Fruit fly (Drosophila melanogaster) whole organism, adult: ENCODE measurements around the gene CG15514.

Experiments
- CG11617 ChIP-seq: fragments of 200-800 bp; sonication (Bioruptor generic); optimal IDR thresholded peaks from 2 replicates; lab custom pipeline; 2017; ENCODE audit warnings: mild to moderate bottlenecking, missing biosample characterization, missing genetic modification reagents, missing genetic modification characterization
- CG12768 ChIP-seq: fragments of 200-800 bp; sonication (Bioruptor generic); optimal IDR thresholded peaks from 2 replicates; lab custom pipeline; 2017; ENCODE audit warnings: missing biosample characterization, missing genetic modification characterization, mild to moderate bottlenecking, moderate library complexity, missing genetic modification reagents
- CG14711 ChIP-seq: fragments of 200-800 bp; sonication (Bioruptor generic); optimal IDR thresholded peaks from 2 replicates; lab custom pipeline; 2018; ENCODE audit warnings: missing biosample characterization, mild to moderate bottlenecking, missing genetic modification characterization, moderate library complexity
- CG1620 ChIP-seq: fragments of 200-800 bp; sonication (Bioruptor generic); optimal IDR thresholded peaks from 2 replicates; lab custom pipeline; 2016; ENCODE audit warnings: missing biosample characterization, missing genetic modification characterization
- CG33017 ChIP-seq: fragments of 200-800 bp; sonication (Bioruptor generic); optimal IDR thresholded peaks from 2 replicates; lab custom pipeline; 2018; ENCODE audit warnings: missing biosample characterization, mild to moderate bottlenecking, missing genetic modification characterization, moderate library complexity
- CG5204 ChIP-seq: fragments of 200-800 bp; sonication (Bioruptor generic); optimal IDR thresholded peaks from 2 replicates; lab custom pipeline; 2016; ENCODE audit warnings: missing biosample characterization, missing genetic modification characterization
- CG7045 ChIP-seq: fragments of 200-800 bp; sonication (Bioruptor generic); optimal IDR thresholded peaks from 2 replicates; lab custom pipeline; 2017; ENCODE audit warnings: missing biosample characterization, mild to moderate bottlenecking, missing genetic modification characterization
- CG7101 ChIP-seq: fragments of 200-800 bp; sonication (Bioruptor generic); optimal IDR thresholded peaks from 2 replicates; lab custom pipeline; 2018; ENCODE audit warnings: missing biosample characterization, mild to moderate bottlenecking, missing genetic modification characterization, moderate library complexity
- Clk ChIP-seq: fragments of 200-800 bp; sonication (Bioruptor generic); optimal IDR thresholded peaks from 2 replicates; lab custom pipeline; 2017; ENCODE audit warnings: missing biosample characterization, missing genetic modification characterization
- Crg-1 ChIP-seq: fragments of 200-800 bp; sonication (Bioruptor generic); optimal IDR thresholded peaks from 2 replicates; lab custom pipeline; 2016; ENCODE audit warnings: missing biosample characterization, missing genetic modification characterization
- Hr96 ChIP-seq: fragments of 200-800 bp; sonication (Bioruptor generic); optimal IDR thresholded peaks from 2 replicates; lab custom pipeline; 2016; ENCODE audit warnings: missing biosample characterization, missing genetic modification characterization
- Mnt ChIP-seq: fragments of 200-800 bp; sonication (Bioruptor generic); optimal IDR thresholded peaks from 2 replicates; lab custom pipeline; 2016; ENCODE audit warnings: missing biosample characterization, mild to moderate bottlenecking, missing genetic modification characterization
- bab1 ChIP-seq: fragments of 200-800 bp; sonication (Bioruptor generic); optimal IDR thresholded peaks from 3 replicates; lab custom pipeline; 2019; ENCODE audit warnings: missing biosample characterization, mild to moderate bottlenecking, missing genetic modification characterization, moderate library complexity
- cic ChIP-seq: fragments of 200-800 bp; sonication (Bioruptor generic); optimal IDR thresholded peaks from 2 replicates; lab custom pipeline; 2017; ENCODE audit warnings: missing biosample characterization, mild to moderate bottlenecking, missing genetic modification characterization, moderate library complexity
- cnc ChIP-seq, 2 experiments: fragments of >200 bp; optimal IDR thresholded peaks; 2 replicates each; lab custom pipeline; 2017
- kay ChIP-seq: fragments of 200-800 bp; sonication (Bioruptor generic); peaks from one replicate; lab custom pipeline; 2016; ENCODE audit warnings: missing biosample characterization, missing genetic modification characterization, borderline replicate concordance
- ovo ChIP-seq: fragments of 200-800 bp; sonication (Bioruptor generic); optimal IDR thresholded peaks from 2 replicates; lab custom pipeline; 2016; ENCODE audit warnings: missing biosample characterization, missing genetic modification characterization
- pad ChIP-seq: fragments of 200-800 bp; sonication (Bioruptor generic); optimal IDR thresholded peaks from 3 replicates; lab custom pipeline; 2017; ENCODE audit warnings: missing biosample characterization, missing genetic modification characterization, mild to moderate bottlenecking, moderate library complexity, missing genetic modification reagents
- tj ChIP-seq: fragments of 200-800 bp; sonication (Bioruptor generic); optimal IDR thresholded peaks from 3 replicates; lab custom pipeline; 2017; ENCODE audit warnings: missing biosample characterization, mild to moderate bottlenecking, missing genetic modification characterization, moderate library complexity
- toe ChIP-seq: fragments of 200-800 bp; sonication (Bioruptor generic); optimal IDR thresholded peaks from 2 replicates; lab custom pipeline; 2016; ENCODE audit warnings: missing biosample characterization, missing genetic modification characterization

Gene CG15514

DNA sequence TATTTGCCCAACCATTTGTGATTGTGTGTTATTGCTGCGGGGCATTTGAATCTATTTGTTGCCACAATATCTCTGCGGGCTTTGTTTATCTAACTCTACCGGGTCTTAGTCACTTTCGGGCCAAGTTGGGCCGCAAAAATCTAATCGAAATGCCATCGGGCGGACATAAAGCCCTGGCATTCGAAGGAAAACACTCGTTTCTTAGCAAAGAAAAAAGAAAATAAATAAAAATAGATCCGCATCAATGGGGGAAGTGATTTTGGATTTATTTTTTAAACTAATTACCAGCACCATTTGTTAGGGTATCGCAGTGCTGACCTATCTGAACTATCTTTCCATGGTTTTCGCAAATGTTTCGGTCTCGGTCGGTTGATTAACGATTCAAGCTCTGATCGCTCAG, 37.3 kb upstream of the CG15514 start:
- TF ChIP-seq CG11617 (GFP tag; lab: Kevin White, UChicago) (no peak), CG5204 (GFP tag; lab: Kevin White, UChicago) (no peak), kay (GFP tag; lab: Kevin White, UChicago) (no peak), pad (GFP tag; lab: Kevin White, UChicago) (no peak), CG33017 (tag; lab: Kevin White, UChicago) (no peak), cic (GFP tag; lab: Kevin White, UChicago) (no peak), CG1620 (GFP tag; lab: Kevin White, UChicago) (no peak), Crg-1 (GFP tag; lab: Kevin White, UChicago) (no peak), Mnt (GFP tag; lab: Kevin White, UChicago) (no peak), bab1 (GFP tag; lab: Kevin White, UChicago) (no peak), ovo (GFP tag; lab: Kevin White, UChicago) (no peak), tj (no peak), toe (GFP tag; lab: Kevin White, UChicago) (no peak), Hr96 (GFP tag; lab: Kevin White, UChicago) (no peak), CG7101 (tag; lab: Kevin White, UChicago) (no peak), CG14711 (tag; lab: Kevin White, UChicago) (no peak), CG7045 (no peak), Clk (GFP tag; lab: Kevin White, UChicago) (no peak), CG12768 (GFP tag; lab: Kevin White, UChicago) (no peak)

DNA sequence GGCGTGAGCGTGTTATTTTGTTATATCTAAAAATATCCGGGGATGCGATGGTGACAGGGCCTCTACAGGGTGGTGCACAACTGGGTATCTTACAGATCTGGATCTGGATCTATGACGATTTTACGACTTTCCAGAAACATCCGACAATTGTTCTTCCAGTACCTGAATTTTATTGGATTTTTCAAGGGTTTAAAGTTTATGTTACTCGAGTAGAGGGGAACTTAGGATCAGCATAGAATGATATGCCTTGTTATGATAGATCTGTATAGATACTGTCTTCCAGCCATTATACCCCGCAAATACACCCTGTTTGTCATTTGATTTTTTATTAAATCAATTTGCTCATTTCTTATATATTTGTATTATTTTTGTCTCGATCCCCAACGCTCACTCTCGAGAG, 33.1 kb upstream of the CG15514 start:
- TF ChIP-seq toe (GFP tag; lab: Kevin White, UChicago) (peak; percentile 3), CG1620 (GFP tag; lab: Kevin White, UChicago) (no peak), CG33017 (tag; lab: Kevin White, UChicago) (peak; percentile 2), CG12768 (GFP tag; lab: Kevin White, UChicago) (no peak), CG5204 (GFP tag; lab: Kevin White, UChicago) (peak; percentile 16), CG14711 (tag; lab: Kevin White, UChicago) (peak; percentile 13), CG7045 (no peak)

DNA sequence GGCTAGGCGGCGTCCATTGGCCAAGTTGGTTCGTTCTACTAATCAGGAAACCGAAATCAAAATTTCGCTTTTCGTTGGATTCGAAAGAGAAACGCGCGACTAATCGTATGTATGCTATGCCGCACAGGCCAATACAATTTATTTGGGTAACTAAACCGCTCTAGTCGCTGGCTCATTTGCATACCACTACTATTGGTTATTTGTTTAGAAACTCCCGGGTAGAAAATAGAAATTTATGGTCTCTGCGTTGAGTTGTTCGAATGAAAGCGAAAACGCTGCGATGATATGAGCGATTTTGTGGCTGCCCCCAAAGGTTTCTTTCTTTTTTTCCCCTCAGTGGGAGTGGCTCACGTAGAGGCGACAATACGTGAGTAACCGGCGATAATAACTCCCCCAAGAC, 31.7 kb upstream of the CG15514 start:
- TF ChIP-seq CG14711 (tag; lab: Kevin White, UChicago) (no peak), CG5204 (GFP tag; lab: Kevin White, UChicago) (no peak), Hr96 (GFP tag; lab: Kevin White, UChicago) (no peak), cic (GFP tag; lab: Kevin White, UChicago) (no peak), kay (GFP tag; lab: Kevin White, UChicago) (no peak), pad (GFP tag; lab: Kevin White, UChicago) (no peak), CG7045 (no peak)

DNA sequence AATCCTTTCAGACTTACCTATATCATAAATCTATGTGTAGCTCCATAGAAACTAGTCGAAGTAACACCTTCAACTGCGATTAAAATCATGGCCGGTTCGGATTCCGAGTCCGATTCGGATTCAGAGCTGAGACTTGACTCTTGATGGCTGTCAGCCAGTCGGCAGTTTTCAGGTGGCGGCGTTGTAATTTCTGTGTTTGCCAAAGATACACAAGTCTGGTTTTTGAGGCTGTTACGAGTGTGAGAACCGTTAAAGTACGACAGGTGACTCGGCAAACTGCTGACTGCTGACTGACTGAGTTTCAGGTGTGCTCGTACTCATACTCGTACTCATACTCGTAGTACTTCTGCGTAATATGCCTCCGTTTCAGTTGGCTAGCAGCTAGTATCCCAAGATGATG, 29.9 kb upstream of the CG15514 start:
- TF ChIP-seq ovo (GFP tag; lab: Kevin White, UChicago) (no peak), tj (peak; percentile 32), cnc (optimal IDR thresholded peaks at IDR 0.05; lab: Kevin White, UChicago) (no peak)

DNA sequence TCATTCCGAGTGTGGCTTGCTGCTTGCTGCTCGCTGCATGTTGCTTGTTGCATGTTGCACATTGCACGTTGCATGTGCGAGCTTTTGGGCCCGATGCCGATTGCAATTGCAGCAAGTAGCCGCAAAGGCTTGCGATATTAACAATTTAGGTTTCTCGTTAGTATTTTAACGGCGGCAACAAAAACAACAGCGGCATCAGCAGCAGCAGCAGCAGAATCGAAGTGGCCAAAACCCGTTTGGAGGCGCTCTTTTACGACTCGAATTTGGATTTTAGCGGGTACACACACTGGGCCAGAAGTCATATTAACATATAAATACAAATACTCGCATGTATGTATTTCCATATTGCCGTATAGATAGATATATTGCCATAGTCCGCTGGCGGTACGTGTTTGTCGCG, 19.0 kb upstream of the CG15514 start:
- TF ChIP-seq ovo (GFP tag; lab: Kevin White, UChicago), result no peak
- no peak for TF ChIP-seq cic (GFP tag; lab: Kevin White, UChicago)
- no peak for TF ChIP-seq pad (GFP tag; lab: Kevin White, UChicago)
- TF ChIP-seq kay (GFP tag; lab: Kevin White, UChicago), result no peak
- no peak for TF ChIP-seq Hr96 (GFP tag; lab: Kevin White, UChicago)
- TF ChIP-seq CG33017 (tag; lab: Kevin White, UChicago), result no peak
- TF ChIP-seq CG7045, result no peak
- no peak for TF ChIP-seq CG7101 (tag; lab: Kevin White, UChicago)
- TF ChIP-seq CG12768 (GFP tag; lab: Kevin White, UChicago), result no peak
- no peak for TF ChIP-seq Clk (GFP tag; lab: Kevin White, UChicago)
- no peak for TF ChIP-seq CG11617 (GFP tag; lab: Kevin White, UChicago)
- TF ChIP-seq cnc (optimal IDR thresholded peaks at IDR 0.05; lab: Kevin White, UChicago), result no peak
- TF ChIP-seq toe (GFP tag; lab: Kevin White, UChicago), result no peak
- TF ChIP-seq CG5204 (GFP tag; lab: Kevin White, UChicago), result no peak
- TF ChIP-seq bab1 (GFP tag; lab: Kevin White, UChicago), result no peak
- TF ChIP-seq tj, result no peak
- no peak for TF ChIP-seq Mnt (GFP tag; lab: Kevin White, UChicago)
- no peak for TF ChIP-seq CG1620 (GFP tag; lab: Kevin White, UChicago)
- TF ChIP-seq CG14711 (tag; lab: Kevin White, UChicago), result no peak

DNA sequence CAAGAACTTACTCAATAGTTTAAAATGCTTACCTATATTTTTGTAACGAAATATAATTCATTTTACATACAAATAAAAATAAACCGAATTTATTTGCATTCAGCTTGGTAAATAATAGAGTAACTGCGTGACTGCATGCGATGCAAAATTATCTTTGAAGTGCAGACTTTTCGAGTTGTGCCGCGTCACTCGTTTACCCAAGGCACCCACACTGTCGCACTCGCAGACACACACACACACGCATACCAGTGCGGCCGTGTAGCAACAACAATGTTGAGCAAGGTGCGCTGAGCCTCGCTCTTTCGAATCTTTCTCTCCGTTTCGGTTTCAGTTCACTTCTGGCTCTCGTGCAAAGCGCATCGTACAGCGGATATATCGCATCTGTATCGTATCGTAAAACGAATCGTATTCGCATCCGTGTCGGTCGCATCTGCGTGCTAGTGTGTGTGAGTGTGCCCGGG, 15.5 kb upstream of the CG15514 start, which contains the start of gene CG31038:
TSS of gene CG31038 (plus strand) at position 327 of the 461 bp plus-strand sequence.
- TF ChIP-seq toe (GFP tag; lab: Kevin White, UChicago), result no peak
- TF ChIP-seq CG12768 (GFP tag; lab: Kevin White, UChicago), result peak; percentile 69
- no peak for TF ChIP-seq CG5204 (GFP tag; lab: Kevin White, UChicago)
- TF ChIP-seq tj, result peak; percentile 96
- TF ChIP-seq Crg-1 (GFP tag; lab: Kevin White, UChicago), result peak; percentile 14
- peak; percentile 70 for TF ChIP-seq Mnt (GFP tag; lab: Kevin White, UChicago)
- TF ChIP-seq cic (GFP tag; lab: Kevin White, UChicago), result peak; percentile 80
- TF ChIP-seq cnc (optimal IDR thresholded peaks at IDR 0.05; lab: Kevin White, UChicago), result peak; percentile 61 to 74
- TF ChIP-seq CG14711 (tag; lab: Kevin White, UChicago), result peak; percentile 29
- TF ChIP-seq CG7101 (tag; lab: Kevin White, UChicago), result peak; percentile 43
- TF ChIP-seq Clk (GFP tag; lab: Kevin White, UChicago), result no peak
- no peak for TF ChIP-seq CG33017 (tag; lab: Kevin White, UChicago)
- peak; percentile 31 for TF ChIP-seq CG11617 (GFP tag; lab: Kevin White, UChicago)
- peak; percentile 54 for TF ChIP-seq bab1 (GFP tag; lab: Kevin White, UChicago)
- peak; percentile 78 for TF ChIP-seq kay (GFP tag; lab: Kevin White, UChicago)
- no peak for TF ChIP-seq ovo (GFP tag; lab: Kevin White, UChicago)
- no peak for TF ChIP-seq CG1620 (GFP tag; lab: Kevin White, UChicago)
- TF ChIP-seq CG7045, result peak; percentile 15
- no peak for TF ChIP-seq Hr96 (GFP tag; lab: Kevin White, UChicago)
- no peak for TF ChIP-seq pad (GFP tag; lab: Kevin White, UChicago)
